Fruit fly (Drosophila melanogaster) whole organism, larva: ENCODE measurements around the gene C901.
A peak's percentile ranks its signal among the peaks of the same experiment; 100 is the strongest.
"Not testable (repeated sequence)": the region's sequence is repeated elsewhere in the genome, so short reads cannot be mapped to it uniquely, and the experiment has no call there.

Experiments
- noc ChIP-seq: fragments of 200-800 bp; sonication (Bioruptor generic); optimal IDR thresholded peaks from 3 replicates; lab custom pipeline; 2019; ENCODE audit warnings: missing biosample characterization, mild to moderate bottlenecking, missing genetic modification characterization, moderate library complexity

Gene C901

DNA sequence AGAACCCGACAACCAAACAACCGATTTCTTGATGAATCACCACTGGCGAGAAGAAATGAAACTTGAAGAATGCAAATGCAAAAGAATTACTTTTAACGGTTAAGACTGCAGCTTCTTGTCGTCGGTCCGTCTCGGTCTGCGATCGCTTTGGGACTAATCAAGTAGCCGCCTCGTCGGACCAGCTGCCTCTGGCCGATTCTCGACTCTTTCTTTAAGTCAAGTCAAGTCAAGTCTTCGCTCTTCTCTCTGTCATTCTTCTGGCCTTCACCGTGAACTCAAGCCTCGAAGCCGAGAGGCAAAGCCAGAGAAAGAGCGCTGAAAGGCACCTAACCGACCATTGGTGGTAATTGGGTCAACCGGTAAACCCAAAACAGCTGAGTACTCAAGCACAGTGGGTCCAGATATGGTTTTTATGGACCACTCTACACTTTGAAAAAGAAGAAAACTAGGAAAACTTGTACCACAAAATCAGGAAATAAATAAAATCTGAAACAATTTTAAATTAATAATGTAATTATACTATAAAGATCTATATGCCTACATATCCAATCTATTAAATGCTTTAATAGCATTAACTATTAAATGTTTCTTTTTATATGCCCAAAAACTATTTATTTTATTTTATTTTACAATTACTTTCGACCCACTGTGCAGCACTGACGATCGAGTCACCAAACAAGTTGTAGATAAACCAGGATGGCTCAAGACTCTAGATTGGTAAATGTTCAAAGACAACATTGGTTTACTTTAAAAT lies at the start of gene C901:
Gene C901 (minus strand): TSS at position 157 of the 754 bp plus-strand sequence.
- TF ChIP-seq noc, result no peak

DNA sequence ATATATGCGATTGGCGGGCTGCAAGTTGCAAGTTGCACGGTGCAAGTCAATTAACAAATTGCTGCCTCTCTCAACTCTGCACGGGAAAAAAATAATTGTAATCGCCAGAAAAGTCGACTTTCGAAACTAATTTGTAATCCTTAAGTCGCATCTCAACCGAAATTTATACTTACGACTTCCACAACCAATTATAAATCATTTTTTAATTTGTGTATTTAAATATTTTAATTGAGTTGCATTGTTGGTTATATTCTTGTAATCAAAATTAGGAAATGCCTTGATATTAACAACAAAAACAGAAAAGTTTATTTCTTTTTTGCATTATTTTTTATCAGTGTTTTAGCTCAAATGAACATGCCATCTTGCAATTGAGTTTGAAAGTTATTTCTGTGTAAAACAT lies 7.0 kb downstream of the C901 start:
- TF ChIP-seq noc, result no peak

DNA sequence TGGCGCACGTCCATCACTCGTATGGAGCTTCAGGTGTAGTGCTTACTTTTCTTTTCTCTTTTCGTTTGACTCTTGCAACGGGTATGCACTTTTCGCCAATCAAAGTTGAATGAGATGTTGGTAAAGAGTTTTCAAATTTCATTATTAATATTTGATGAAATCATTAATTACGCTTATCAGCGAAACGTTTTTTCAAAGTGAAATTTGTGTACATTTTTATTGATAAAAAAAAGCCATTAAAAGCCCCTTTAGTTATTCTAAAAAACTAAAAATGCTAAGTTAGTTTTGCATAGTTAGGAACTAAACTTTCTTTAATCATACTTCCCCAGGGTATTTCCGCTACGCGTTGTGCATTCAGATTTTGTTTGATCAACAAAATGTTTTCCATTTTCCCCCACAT lies 13.7 kb downstream of the C901 start:
- no peak for TF ChIP-seq noc

DNA sequence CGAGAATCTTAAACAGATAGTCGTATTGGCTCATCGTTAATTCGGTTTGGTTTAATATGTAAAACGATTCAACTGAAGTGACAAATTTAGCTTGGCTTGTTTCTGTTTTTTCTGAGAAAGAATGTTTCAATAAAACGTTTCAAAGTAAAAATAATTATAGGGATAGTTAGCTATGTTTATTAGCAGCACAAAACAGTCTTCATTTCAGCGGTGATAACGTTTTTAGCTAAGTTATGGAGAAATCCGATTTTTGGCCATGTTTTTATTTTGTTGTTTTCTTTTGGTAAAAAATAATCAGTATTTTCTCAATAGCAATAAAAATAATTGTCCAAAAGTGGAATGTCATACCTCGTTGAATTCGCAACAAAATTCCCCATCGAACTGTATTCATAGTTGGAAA lies 14.5 kb downstream of the C901 start, which contains the start of gene Rab9Fb:
Gene Rab9Fb (minus strand): TSS at position 101 of the 400 bp plus-strand sequence.
- TF ChIP-seq noc, result no peak

DNA sequence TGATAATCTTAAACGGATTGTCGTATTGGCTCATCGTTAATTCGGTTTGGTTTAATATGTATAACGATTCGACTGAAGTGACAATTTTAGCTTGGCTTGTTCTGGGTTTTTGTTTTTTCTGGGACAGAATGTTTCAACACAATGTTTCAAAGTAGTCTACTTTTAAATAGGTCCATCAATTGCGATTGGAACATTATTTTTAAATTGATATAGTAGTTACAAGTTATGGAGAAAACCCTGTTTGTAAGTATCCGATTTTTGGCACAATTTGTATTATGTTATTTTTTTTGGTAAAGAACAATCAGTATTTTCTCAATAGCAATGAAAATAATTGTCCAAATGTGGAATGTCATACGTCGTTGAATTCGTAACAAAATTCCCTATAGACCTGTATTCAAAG lies 16.0 kb downstream of the C901 start, which contains the start of gene Rab9Fa:
Gene Rab9Fa (minus strand): TSS at position 101 of the 400 bp plus-strand sequence.
- not testable (repeated sequence) for TF ChIP-seq noc

DNA sequence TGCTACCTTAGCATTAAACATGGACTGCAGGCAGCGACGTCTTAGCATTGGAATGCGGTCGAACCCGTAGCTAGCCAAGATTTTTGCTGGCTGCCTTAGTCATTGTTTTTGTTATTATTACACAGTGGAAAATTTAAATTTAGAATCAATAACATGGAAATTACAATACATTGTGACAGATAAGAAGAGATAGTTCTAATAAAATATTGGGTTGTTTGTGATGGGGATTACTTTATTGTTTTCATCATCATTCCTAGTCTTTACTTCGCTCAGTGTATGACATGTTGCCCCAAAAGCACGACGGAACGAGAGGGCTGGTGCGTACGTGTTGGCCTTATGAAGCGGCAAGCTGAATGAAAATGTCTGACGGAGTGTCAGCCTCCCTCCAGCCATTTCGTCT lies 30.3 kb downstream of the C901 start:
- peak; percentile 77 for TF ChIP-seq noc

DNA sequence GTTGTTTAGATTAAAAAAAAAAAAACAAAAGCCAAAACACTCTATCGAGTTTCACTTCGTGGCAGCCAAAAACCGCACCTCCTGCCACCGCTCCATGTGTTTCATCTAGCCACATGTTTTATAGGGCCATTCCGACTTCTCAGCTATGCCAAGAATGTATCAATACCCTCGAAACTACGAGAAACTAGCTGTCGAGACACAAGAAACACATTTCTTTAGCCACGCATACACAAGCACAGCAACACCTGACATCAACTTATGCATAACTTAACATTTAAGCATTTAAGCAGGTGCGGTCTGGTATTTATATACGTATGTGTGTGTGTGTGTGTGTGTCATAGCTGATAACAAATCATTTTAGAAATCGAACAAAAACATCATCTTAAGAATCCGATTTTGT lies 31.3 kb downstream of the C901 start:
- TF ChIP-seq noc, result no peak

DNA sequence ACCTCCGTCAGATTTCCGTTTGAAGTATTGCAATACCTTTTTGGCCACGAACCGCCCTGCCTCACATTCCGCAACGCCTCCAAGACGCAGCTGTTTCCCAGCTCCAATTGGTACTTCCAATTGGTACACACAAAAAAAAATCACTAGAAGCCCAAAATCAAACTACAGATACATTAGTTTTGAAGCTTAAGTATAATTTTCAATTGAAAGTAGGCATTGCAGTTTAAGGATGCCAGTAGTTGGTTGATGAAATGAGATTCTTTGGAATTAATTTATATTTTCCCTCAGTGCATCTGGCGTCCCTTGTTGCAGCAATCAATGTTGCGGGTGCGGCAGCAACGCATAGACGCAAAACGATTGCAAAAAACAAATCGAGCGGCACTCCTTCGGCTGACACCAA lies 33.2 kb downstream of the C901 start:
- TF ChIP-seq noc, result no peak

DNA sequence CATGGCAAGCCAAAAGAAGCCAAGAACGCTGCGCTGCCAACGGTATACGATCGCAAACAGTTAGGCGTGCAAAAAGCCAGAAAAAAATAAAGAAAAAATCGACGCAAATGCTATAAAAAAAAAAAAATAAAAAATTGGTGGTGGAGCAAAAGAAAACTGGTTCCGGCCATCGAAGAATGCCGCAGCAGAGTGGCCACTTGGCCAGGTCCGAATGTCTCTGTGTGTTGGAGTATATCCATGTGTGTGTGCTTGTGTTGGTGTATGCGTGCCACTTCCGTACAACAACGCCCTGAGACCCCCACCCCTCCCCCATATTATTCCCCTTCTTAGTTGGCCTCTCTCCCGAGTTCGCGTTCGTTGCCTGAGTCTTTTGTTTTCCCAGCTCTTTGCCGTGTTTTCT lies 34.6 kb downstream of the C901 start:
- no peak for TF ChIP-seq noc

DNA sequence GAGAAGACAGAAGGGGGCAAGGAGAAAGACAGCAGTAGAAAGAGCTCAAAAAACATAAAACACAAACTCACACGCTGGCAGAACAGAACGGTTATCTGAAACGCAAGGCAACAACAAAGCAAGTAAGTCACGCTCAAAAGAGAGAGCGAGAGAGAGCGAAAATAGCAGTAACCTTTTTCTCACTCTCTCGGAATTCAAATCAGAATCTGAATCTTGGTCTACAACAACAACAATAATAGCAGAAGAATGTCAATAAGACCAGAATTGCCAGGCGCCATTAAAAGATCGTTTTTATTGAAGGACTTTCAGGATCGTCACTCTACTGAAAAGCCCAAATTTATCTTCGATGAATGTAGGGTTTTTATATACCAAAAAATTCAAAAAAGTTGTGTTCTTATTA lies 35.7 kb downstream of the C901 start:
- TF ChIP-seq noc, result no peak

DNA sequence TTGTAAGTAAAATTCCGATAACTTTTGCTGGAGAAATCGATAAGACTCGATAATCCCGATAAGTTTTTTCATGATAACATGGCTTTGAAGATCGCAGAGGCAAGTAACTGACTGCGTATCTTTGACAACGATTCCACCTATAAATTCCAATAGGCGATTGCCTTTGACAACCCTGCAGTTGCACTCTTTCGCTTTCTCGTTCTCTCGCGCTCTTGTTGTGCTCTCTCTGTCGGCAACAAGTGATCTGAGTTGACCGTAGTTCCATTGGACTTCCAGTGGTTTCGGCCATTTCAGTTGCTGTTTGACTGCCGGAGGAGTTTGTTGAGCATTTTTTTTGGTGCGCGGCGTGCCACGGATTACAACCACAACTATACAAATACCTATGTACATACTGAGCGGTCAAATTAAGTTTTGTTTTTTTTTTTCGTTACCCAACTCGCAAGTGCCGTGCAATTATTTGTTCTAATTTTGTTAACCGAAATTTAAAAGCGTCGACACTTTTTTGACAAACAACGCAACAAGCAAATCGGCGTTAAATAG lies 36.3 kb downstream of the C901 start, which contains the start of gene Myo10A:
Gene Myo10A (plus strand): TSS at position 288 of the 540 bp plus-strand sequence.
- no peak for TF ChIP-seq noc

DNA sequence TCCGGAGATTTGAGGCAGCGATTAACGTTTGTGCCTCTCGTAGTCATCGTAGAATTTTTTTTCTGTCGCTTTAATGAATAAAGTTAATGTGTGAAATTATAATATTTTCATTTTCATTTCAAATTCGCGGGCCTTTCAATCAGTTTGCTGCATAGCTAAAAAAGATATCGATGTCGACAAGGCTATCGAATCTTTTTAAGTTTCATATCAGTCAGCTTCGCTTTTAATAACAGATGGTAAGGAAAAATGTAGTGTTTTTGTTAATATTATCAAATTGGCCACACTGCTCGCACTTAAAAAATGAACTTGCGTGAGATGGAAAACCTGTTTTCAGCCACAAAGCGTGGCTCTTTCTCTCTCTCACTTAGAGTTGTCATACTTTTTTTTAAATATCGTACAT lies 37.3 kb downstream of the C901 start:
- TF ChIP-seq noc, result no peak

DNA sequence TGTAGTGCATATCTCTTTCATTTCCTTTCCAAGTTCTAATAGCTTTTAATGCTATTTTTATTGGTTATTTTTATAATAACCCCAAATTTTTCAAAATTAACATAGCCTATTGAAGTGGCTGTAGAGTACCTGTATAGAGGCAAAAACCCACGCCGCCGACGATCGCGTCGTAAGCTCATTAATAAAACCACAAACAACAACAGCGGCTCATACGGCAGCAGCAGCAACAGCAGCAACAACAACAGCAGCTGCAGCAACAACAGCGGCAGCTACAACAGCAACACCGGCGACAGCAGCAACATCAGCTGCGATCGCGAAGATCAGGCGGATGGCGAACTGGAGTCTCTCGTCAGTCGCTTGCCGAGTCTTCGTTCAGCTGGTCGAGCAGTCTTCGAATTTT lies 39.8 kb downstream of the C901 start, which contains the start of gene CG2145:
Gene CG2145 (plus strand): TSS at position 290 of the 400 bp plus-strand sequence.
- peak; percentile 27 for TF ChIP-seq noc

DNA sequence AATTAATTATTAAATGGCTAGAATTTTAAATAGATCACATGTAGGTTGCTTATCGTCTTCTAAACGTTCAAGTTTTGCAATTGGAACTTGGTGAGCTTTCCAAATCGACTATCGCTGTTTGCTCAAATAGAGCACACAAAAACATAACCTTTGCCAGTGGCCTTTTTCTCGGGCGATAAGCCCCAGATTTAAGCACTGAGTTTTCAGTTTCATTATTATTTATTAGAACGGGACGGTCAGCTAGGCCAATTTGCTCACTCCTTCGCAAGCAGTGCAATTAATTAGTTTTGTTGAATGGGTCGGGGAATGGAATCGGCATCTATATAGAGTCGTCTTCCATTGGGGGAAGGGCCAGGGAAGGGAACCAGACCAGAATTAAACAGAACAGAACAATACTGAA lies 40.7 kb downstream of the C901 start:
- peak; percentile 33 for TF ChIP-seq noc

DNA sequence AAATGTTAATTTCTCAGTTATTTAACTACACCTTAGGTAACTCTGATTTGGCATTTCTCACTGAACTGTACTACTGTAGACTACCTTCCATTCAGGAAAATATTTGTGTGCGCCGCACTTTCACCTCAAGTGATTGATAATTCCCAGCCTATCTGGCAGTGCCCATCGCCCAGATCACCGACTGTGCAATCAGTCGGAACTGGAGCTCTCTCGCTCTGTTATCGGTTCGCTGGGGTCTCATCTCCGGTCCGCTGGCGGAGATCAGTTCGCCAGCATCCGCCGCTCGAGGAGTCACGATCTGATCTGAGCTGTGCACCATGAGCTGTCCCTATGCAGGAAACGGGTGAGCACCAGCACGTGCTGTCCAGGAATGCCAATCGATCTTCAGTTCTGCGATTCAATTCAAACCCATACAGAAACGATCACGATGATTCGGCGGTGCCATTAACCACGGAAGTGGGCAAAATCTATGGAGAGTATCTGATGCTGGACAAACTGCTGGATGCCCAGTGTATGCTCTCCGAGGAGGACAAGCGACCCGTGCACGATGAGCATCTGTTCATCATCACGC lies 43.1 kb downstream of the C901 start, which contains the start of gene v:
Gene v (plus strand): TSS at position 262 of the 571 bp plus-strand sequence.
- no peak for TF ChIP-seq noc

DNA sequence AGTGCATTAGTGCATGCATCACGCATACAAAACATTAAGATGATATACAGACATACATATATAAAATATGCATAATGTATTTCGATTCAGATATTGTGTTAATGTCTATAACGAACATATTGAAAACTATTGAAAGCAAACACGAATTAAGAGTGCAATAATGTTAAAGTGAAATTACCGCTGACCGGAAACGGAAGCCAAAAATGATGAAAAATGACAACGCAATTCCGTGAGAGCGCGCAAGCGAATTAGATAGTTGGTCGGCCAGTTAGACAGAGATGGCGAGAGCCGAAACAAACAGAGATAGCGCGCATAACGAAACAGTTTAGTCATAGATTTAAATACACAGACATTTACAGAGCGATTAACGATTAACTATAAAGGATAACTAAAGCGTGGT lies 44.8 kb downstream of the C901 start:
- no peak for TF ChIP-seq noc

DNA sequence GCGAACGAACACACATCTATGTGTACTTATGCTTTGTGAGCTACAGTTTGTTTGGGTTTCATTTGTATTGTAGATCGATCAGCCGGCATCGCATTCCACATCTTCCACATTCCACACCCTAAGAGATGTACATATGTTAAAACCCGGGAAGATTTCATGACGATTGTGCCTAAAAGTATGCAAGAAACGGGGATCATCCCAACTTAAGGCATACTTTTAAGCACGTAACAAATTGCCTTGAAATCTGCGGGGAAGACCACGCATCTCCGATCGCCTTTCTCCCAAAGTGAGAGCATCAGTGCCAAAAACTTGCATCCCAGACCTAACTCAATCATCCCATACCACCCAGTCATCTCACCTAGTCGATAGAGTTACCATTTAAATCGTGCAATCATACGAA lies 45.3 kb downstream of the C901 start:
- TF ChIP-seq noc, result no peak
